Fruit fly (Drosophila melanogaster): ENCODE data around the gene Nop56.

The Nop56 gene

dm6 chr3R:22411879-22412587 lies 8.8 kb downstream of the Nop56 start:
- TF ChIP-seq ttk (optimal IDR thresholded peaks at IDR 0.05) (no peak), insv (optimal IDR thresholded peaks at IDR 0.05) (no peak), h (optimal IDR thresholded peaks at IDR 0.05) (no peak), Myc (optimal IDR thresholded peaks at IDR 0.05) (no peak), psq (optimal IDR thresholded peaks at IDR 0.05) (no peak), Sin3A (optimal IDR thresholded peaks at IDR 0.05) (no peak)

- TF ChIP-seq h (optimal IDR thresholded peaks at IDR 0.05) (no peak), psq (optimal IDR thresholded peaks at IDR 0.05) (no peak), Sin3A (optimal IDR thresholded peaks at IDR 0.05) (no peak), Myc (optimal IDR thresholded peaks at IDR 0.05) (no peak), insv (optimal IDR thresholded peaks at IDR 0.05) (no peak)
Measured at dm6 chr3R:22410537-22411360, 10.1 kb downstream of the Nop56 start, which contains the start of the genes CG13850 and lqfR. TSS of gene CG13850 (minus strand) at chr3R:22410915. TSS of gene lqfR (plus strand) at chr3R:22411301.

dm6 chr3R:22405639-22406038 lies 15.2 kb downstream of the Nop56 start, which contains the start of gene CG13855:
TSS of gene CG13855 (plus strand) at chr3R:22405939.
- TF ChIP-seq h (optimal IDR thresholded peaks at IDR 0.05) (no peak), psq (optimal IDR thresholded peaks at IDR 0.05) (no peak), ttk (optimal IDR thresholded peaks at IDR 0.05) (no peak), insv (optimal IDR thresholded peaks at IDR 0.05) (no peak), Sin3A (optimal IDR thresholded peaks at IDR 0.05) (no peak), Myc (optimal IDR thresholded peaks at IDR 0.05) (no peak)

dm6 chr3R:22402355-22402754 lies 18.5 kb downstream of the Nop56 start, which contains the start of gene CG13856:
TSS of gene CG13856 (plus strand) at chr3R:22402655.
- no peak for TF ChIP-seq insv (optimal IDR thresholded peaks at IDR 0.05)
- TF ChIP-seq h (optimal IDR thresholded peaks at IDR 0.05): no peak
- TF ChIP-seq ttk (optimal IDR thresholded peaks at IDR 0.05): no peak
- TF ChIP-seq psq (optimal IDR thresholded peaks at IDR 0.05): no peak
- no peak for TF ChIP-seq Myc (optimal IDR thresholded peaks at IDR 0.05)
- no peak for TF ChIP-seq Sin3A (optimal IDR thresholded peaks at IDR 0.05)

dm6 chr3R:22400246-22400645 lies 20.6 kb downstream of the Nop56 start:
- TF ChIP-seq h (optimal IDR thresholded peaks at IDR 0.05): no peak
- no peak for TF ChIP-seq ttk (optimal IDR thresholded peaks at IDR 0.05)
- TF ChIP-seq psq (optimal IDR thresholded peaks at IDR 0.05): no peak
- no peak for TF ChIP-seq Sin3A (optimal IDR thresholded peaks at IDR 0.05)
- no peak for TF ChIP-seq Myc (optimal IDR thresholded peaks at IDR 0.05)
- no peak for TF ChIP-seq insv (optimal IDR thresholded peaks at IDR 0.05)

- TF ChIP-seq ttk (optimal IDR thresholded peaks at IDR 0.05): no peak
- TF ChIP-seq Myc (optimal IDR thresholded peaks at IDR 0.05): no peak
- no peak for TF ChIP-seq insv (optimal IDR thresholded peaks at IDR 0.05)
- TF ChIP-seq Sin3A (optimal IDR thresholded peaks at IDR 0.05): no peak
- TF ChIP-seq psq (optimal IDR thresholded peaks at IDR 0.05): no peak
- TF ChIP-seq h (optimal IDR thresholded peaks at IDR 0.05): no peak
Measured at dm6 chr3R:22397068-22397700, 23.7 kb downstream of the Nop56 start.

dm6 chr3R:22396238-22396772 lies 24.6 kb downstream of the Nop56 start:
- TF ChIP-seq Sin3A (optimal IDR thresholded peaks at IDR 0.05): no peak
- no peak for TF ChIP-seq ttk (optimal IDR thresholded peaks at IDR 0.05)
- no peak for TF ChIP-seq h (optimal IDR thresholded peaks at IDR 0.05)
- no peak for TF ChIP-seq insv (optimal IDR thresholded peaks at IDR 0.05)
- TF ChIP-seq psq (optimal IDR thresholded peaks at IDR 0.05): no peak
- no peak for TF ChIP-seq Myc (optimal IDR thresholded peaks at IDR 0.05)

dm6 chr3R:22395409-22396178 lies 25.3 kb downstream of the Nop56 start:
- no peak for TF ChIP-seq ttk (optimal IDR thresholded peaks at IDR 0.05)
- no peak for TF ChIP-seq psq (optimal IDR thresholded peaks at IDR 0.05)
- no peak for TF ChIP-seq Sin3A (optimal IDR thresholded peaks at IDR 0.05)
- no peak for TF ChIP-seq h (optimal IDR thresholded peaks at IDR 0.05)
- TF ChIP-seq insv (optimal IDR thresholded peaks at IDR 0.05): no peak
- TF ChIP-seq Myc (optimal IDR thresholded peaks at IDR 0.05): no peak

- TF ChIP-seq insv (optimal IDR thresholded peaks at IDR 0.05) (no peak), Sin3A (optimal IDR thresholded peaks at IDR 0.05) (no peak), psq (optimal IDR thresholded peaks at IDR 0.05) (no peak), ttk (optimal IDR thresholded peaks at IDR 0.05) (no peak), h (optimal IDR thresholded peaks at IDR 0.05) (no peak), Myc (optimal IDR thresholded peaks at IDR 0.05) (no peak)
Measured at dm6 chr3R:22394004-22394403, 26.9 kb downstream of the Nop56 start, which contains the start of gene CG13857. TSS of gene CG13857 (minus strand) at chr3R:22394104.

dm6 chr3R:22390109-22390508 lies 30.8 kb downstream of the Nop56 start:
- no peak for TF ChIP-seq ttk (optimal IDR thresholded peaks at IDR 0.05)
- TF ChIP-seq Sin3A (optimal IDR thresholded peaks at IDR 0.05): no peak
- no peak for TF ChIP-seq psq (optimal IDR thresholded peaks at IDR 0.05)
- TF ChIP-seq Myc (optimal IDR thresholded peaks at IDR 0.05): no peak
- no peak for TF ChIP-seq h (optimal IDR thresholded peaks at IDR 0.05)
- no peak for TF ChIP-seq insv (optimal IDR thresholded peaks at IDR 0.05)

dm6 chr3R:22389614-22390013 lies 31.3 kb downstream of the Nop56 start, which contains the start of the genes CAH8 and CG7059:
TSS of gene CAH8 (minus strand) at chr3R:22389714.
TSS of gene CG7059 (plus strand) at chr3R:22389780.
- no peak for TF ChIP-seq h (optimal IDR thresholded peaks at IDR 0.05)
- no peak for TF ChIP-seq psq (optimal IDR thresholded peaks at IDR 0.05)
- TF ChIP-seq ttk (optimal IDR thresholded peaks at IDR 0.05): no peak
- no peak for TF ChIP-seq insv (optimal IDR thresholded peaks at IDR 0.05)
- TF ChIP-seq Sin3A (optimal IDR thresholded peaks at IDR 0.05): no peak
